Worm (Caenorhabditis elegans) whole organism, L3 larva: Measurements from ENCODE around the gene mdt-11.

Source experiments
- aly-2 ChIP-seq: fragments of 150-350 bp; optimal IDR thresholded peaks from 2 replicates; lab custom pipeline; 2014; ENCODE audit warnings: missing biosample characterization, missing genetic modification characterization
- egl-27 ChIP-seq: sonication (generic microtip); optimal IDR thresholded peaks from 4 replicates; lab custom pipeline; 2017; ENCODE audit warnings: missing biosample characterization, missing genetic modification reagents, missing genetic modification characterization
- fos-1 ChIP-seq: fragments of 150-350 bp; optimal IDR thresholded peaks from 2 replicates; lab custom pipeline; 2014; ENCODE audit warnings: missing biosample characterization, missing genetic modification characterization
- mml-1 ChIP-seq: fragments of 150-350 bp; sonication (generic microtip); optimal IDR thresholded peaks from 3 replicates; lab custom pipeline; 2014; ENCODE audit warnings: missing biosample characterization, missing genetic modification characterization
- nhr-28 ChIP-seq: fragments of 150-350 bp; optimal IDR thresholded peaks from 2 replicates; lab custom pipeline; 2014; ENCODE audit warnings: missing biosample characterization, missing genetic modification characterization
- nhr-77 ChIP-seq: fragments of 150-350 bp; optimal IDR thresholded peaks from 2 replicates; lab custom pipeline; 2014; ENCODE audit warnings: missing biosample characterization, missing genetic modification characterization
- ztf-11 ChIP-seq: fragments of 150-350 bp; optimal IDR thresholded peaks from 2 replicates; lab custom pipeline; 2014; ENCODE audit warnings: missing biosample characterization, missing genetic modification characterization

- no peak for TF ChIP-seq mml-1 (tag; lab: Kevin White, UChicago)
- no peak for TF ChIP-seq ztf-11 (tag; lab: Kevin White, UChicago)
- no peak for TF ChIP-seq fos-1 (tag; lab: Kevin White, UChicago)
- no peak for TF ChIP-seq aly-2 (tag; lab: Kevin White, UChicago)
- no peak for TF ChIP-seq nhr-28
- no peak for TF ChIP-seq nhr-77 (tag; lab: Kevin White, UChicago)
- no peak for TF ChIP-seq egl-27 (tag; lab: Kevin White, UChicago)
Measured at ce11 chrIII:4984444-4985086, 36.5 kb upstream of the mdt-11 start, which contains the start of gene C27F2.7.
